Fruit fly (Drosophila melanogaster) whole organism, adult: Measurements from ENCODE around the gene Cisd2.

ENCODE experiments used
- CG11617 ChIP-seq: fragments of 200-800 bp; sonication (Bioruptor generic); optimal IDR thresholded peaks from 2 replicates; lab custom pipeline; 2017; ENCODE audit warnings: mild to moderate bottlenecking, missing biosample characterization, missing genetic modification reagents, missing genetic modification characterization
- CG12768 ChIP-seq: fragments of 200-800 bp; sonication (Bioruptor generic); optimal IDR thresholded peaks from 2 replicates; lab custom pipeline; 2017; ENCODE audit warnings: missing biosample characterization, missing genetic modification characterization, mild to moderate bottlenecking, moderate library complexity, missing genetic modification reagents
- CG14711 ChIP-seq: fragments of 200-800 bp; sonication (Bioruptor generic); optimal IDR thresholded peaks from 2 replicates; lab custom pipeline; 2018; ENCODE audit warnings: missing biosample characterization, mild to moderate bottlenecking, missing genetic modification characterization, moderate library complexity
- CG1620 ChIP-seq: fragments of 200-800 bp; sonication (Bioruptor generic); optimal IDR thresholded peaks from 2 replicates; lab custom pipeline; 2016; ENCODE audit warnings: missing biosample characterization, missing genetic modification characterization
- CG33017 ChIP-seq: fragments of 200-800 bp; sonication (Bioruptor generic); optimal IDR thresholded peaks from 2 replicates; lab custom pipeline; 2018; ENCODE audit warnings: missing biosample characterization, mild to moderate bottlenecking, missing genetic modification characterization, moderate library complexity
- CG5204 ChIP-seq: fragments of 200-800 bp; sonication (Bioruptor generic); optimal IDR thresholded peaks from 2 replicates; lab custom pipeline; 2016; ENCODE audit warnings: missing biosample characterization, missing genetic modification characterization
- CG7045 ChIP-seq: fragments of 200-800 bp; sonication (Bioruptor generic); optimal IDR thresholded peaks from 2 replicates; lab custom pipeline; 2017; ENCODE audit warnings: missing biosample characterization, mild to moderate bottlenecking, missing genetic modification characterization
- CG7101 ChIP-seq: fragments of 200-800 bp; sonication (Bioruptor generic); optimal IDR thresholded peaks from 2 replicates; lab custom pipeline; 2018; ENCODE audit warnings: missing biosample characterization, mild to moderate bottlenecking, missing genetic modification characterization, moderate library complexity
- Clk ChIP-seq: fragments of 200-800 bp; sonication (Bioruptor generic); optimal IDR thresholded peaks from 2 replicates; lab custom pipeline; 2017; ENCODE audit warnings: missing biosample characterization, missing genetic modification characterization
- Crg-1 ChIP-seq: fragments of 200-800 bp; sonication (Bioruptor generic); optimal IDR thresholded peaks from 2 replicates; lab custom pipeline; 2016; ENCODE audit warnings: missing biosample characterization, missing genetic modification characterization
- Hr96 ChIP-seq: fragments of 200-800 bp; sonication (Bioruptor generic); optimal IDR thresholded peaks from 2 replicates; lab custom pipeline; 2016; ENCODE audit warnings: missing biosample characterization, missing genetic modification characterization
- Mnt ChIP-seq: fragments of 200-800 bp; sonication (Bioruptor generic); optimal IDR thresholded peaks from 2 replicates; lab custom pipeline; 2016; ENCODE audit warnings: missing biosample characterization, mild to moderate bottlenecking, missing genetic modification characterization
- bab1 ChIP-seq: fragments of 200-800 bp; sonication (Bioruptor generic); optimal IDR thresholded peaks from 3 replicates; lab custom pipeline; 2019; ENCODE audit warnings: missing biosample characterization, mild to moderate bottlenecking, missing genetic modification characterization, moderate library complexity
- cic ChIP-seq: fragments of 200-800 bp; sonication (Bioruptor generic); optimal IDR thresholded peaks from 2 replicates; lab custom pipeline; 2017; ENCODE audit warnings: missing biosample characterization, mild to moderate bottlenecking, missing genetic modification characterization, moderate library complexity
- cnc ChIP-seq, 2 experiments: fragments of >200 bp; optimal IDR thresholded peaks; 2 replicates each; lab custom pipeline; 2017
- kay ChIP-seq: fragments of 200-800 bp; sonication (Bioruptor generic); peaks from one replicate; lab custom pipeline; 2016; ENCODE audit warnings: missing biosample characterization, missing genetic modification characterization, borderline replicate concordance
- ovo ChIP-seq: fragments of 200-800 bp; sonication (Bioruptor generic); optimal IDR thresholded peaks from 2 replicates; lab custom pipeline; 2016; ENCODE audit warnings: missing biosample characterization, missing genetic modification characterization
- pad ChIP-seq: fragments of 200-800 bp; sonication (Bioruptor generic); optimal IDR thresholded peaks from 3 replicates; lab custom pipeline; 2017; ENCODE audit warnings: missing biosample characterization, missing genetic modification characterization, mild to moderate bottlenecking, moderate library complexity, missing genetic modification reagents
- tj ChIP-seq: fragments of 200-800 bp; sonication (Bioruptor generic); optimal IDR thresholded peaks from 3 replicates; lab custom pipeline; 2017; ENCODE audit warnings: missing biosample characterization, mild to moderate bottlenecking, missing genetic modification characterization, moderate library complexity
- toe ChIP-seq: fragments of 200-800 bp; sonication (Bioruptor generic); optimal IDR thresholded peaks from 2 replicates; lab custom pipeline; 2016; ENCODE audit warnings: missing biosample characterization, missing genetic modification characterization

Cisd2 gene

DNA sequence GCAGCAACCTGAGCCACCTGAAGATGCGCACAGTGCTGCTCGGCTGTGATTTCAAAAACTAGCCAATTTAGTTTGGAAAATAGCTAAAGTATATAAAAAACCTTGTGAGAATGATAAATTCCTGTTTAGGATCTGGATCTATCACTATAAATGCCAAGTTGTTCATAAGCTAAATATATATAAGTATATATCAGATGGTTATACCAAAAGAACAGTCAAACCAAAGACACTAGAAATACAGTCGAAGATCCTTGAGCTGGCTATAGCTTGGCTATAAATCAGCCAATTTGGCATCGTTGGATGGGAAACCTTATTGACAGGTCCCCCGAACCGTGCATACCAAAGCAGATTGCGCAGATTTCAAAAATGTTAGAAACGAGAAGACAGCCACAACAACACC is 40.0 kb upstream of the Cisd2 start:
- no peak for TF ChIP-seq tj
- TF ChIP-seq CG7045 (GFP tag; lab: Kevin White, UChicago): no peak
- no peak for TF ChIP-seq CG7101 (tag; lab: Kevin White, UChicago)
- no peak for TF ChIP-seq CG11617 (GFP tag; lab: Kevin White, UChicago)
- no peak for TF ChIP-seq toe (GFP tag; lab: Kevin White, UChicago)
- TF ChIP-seq CG14711 (tag; lab: Kevin White, UChicago): no peak
- no peak for TF ChIP-seq pad
- TF ChIP-seq CG1620 (GFP tag; lab: Kevin White, UChicago): no peak
- no peak for TF ChIP-seq Clk (GFP tag; lab: Kevin White, UChicago)
- no peak for TF ChIP-seq Mnt (GFP tag; lab: Kevin White, UChicago)
- no peak for TF ChIP-seq bab1 (GFP tag; lab: Kevin White, UChicago)
- no peak for TF ChIP-seq CG33017 (tag; lab: Kevin White, UChicago)
- no peak for TF ChIP-seq ovo (GFP tag; lab: Kevin White, UChicago)

DNA sequence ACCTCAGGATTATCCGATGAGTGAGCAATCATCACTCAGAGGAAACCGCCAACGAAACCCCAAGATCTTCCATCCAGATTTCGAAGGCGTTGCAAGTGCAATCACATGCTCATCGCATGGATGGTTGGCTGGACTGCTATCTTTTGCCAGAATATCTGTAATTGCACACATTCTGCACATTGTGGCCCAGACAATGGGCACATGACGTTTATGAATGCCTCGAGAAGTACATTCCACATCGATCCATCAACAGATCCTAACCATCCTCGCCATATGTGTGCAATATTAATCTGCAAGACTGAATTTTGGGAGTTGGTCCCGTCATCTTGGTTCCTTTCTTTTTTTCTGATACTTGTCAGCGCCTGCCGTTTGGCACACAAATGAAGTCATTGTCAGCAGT is 39.3 kb upstream of the Cisd2 start:
- no peak for TF ChIP-seq ovo (GFP tag; lab: Kevin White, UChicago)
- TF ChIP-seq toe (GFP tag; lab: Kevin White, UChicago): no peak
- TF ChIP-seq CG14711 (tag; lab: Kevin White, UChicago): no peak
- no peak for TF ChIP-seq CG1620 (GFP tag; lab: Kevin White, UChicago)
- TF ChIP-seq CG33017 (tag; lab: Kevin White, UChicago): no peak
- TF ChIP-seq cic: no peak
- no peak for TF ChIP-seq CG5204 (GFP tag; lab: Kevin White, UChicago)
- no peak for TF ChIP-seq cnc (optimal IDR thresholded peaks at IDR 0.05; lab: Kevin White, UChicago)

DNA sequence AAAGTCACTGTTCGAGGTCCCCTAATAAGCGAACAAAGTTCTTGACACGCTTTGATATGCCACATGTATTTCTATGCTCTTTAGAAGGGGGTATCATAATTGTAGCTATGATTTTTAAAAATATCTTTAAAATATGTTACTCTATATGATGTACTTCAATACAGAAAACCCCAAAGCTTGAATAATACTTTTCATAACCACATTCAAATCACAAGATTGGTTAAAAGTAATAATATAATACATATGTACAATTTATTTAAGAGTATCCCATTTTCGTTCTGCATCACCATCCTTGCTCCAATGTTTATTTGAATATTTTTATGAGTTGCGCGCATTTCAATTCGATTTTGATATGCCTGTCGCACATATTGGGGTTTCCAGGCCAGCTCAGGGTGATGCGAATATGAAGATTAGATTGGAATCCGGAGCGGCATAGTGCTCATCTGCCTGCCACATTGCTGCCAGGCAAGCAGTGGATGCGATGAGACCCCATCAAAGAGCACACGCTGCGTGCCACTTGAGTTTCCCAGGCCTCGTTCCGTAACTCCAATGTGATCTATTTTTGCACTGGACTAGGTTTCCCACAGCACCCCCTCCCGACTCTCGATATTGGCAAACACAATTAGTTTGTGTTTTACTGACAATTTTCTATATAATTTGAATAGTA is 36.4 kb upstream of the Cisd2 start:
- TF ChIP-seq pad (no peak), CG33017 (tag; lab: Kevin White, UChicago) (no peak), CG1620 (GFP tag; lab: Kevin White, UChicago) (no peak), CG7045 (GFP tag; lab: Kevin White, UChicago) (no peak), CG12768 (GFP tag; lab: Kevin White, UChicago) (no peak), ovo (GFP tag; lab: Kevin White, UChicago) (no peak), CG14711 (tag; lab: Kevin White, UChicago) (no peak), Clk (GFP tag; lab: Kevin White, UChicago) (no peak), tj (no peak), CG11617 (GFP tag; lab: Kevin White, UChicago) (no peak), Hr96 (GFP tag; lab: Kevin White, UChicago) (no peak), Mnt (GFP tag; lab: Kevin White, UChicago) (no peak), cnc (optimal IDR thresholded peaks at IDR 0.05; lab: Kevin White, UChicago) (no peak), CG7101 (tag; lab: Kevin White, UChicago) (no peak), kay (GFP tag; lab: Kevin White, UChicago) (no peak), cic (no peak), Crg-1 (GFP tag; lab: Kevin White, UChicago) (no peak)

DNA sequence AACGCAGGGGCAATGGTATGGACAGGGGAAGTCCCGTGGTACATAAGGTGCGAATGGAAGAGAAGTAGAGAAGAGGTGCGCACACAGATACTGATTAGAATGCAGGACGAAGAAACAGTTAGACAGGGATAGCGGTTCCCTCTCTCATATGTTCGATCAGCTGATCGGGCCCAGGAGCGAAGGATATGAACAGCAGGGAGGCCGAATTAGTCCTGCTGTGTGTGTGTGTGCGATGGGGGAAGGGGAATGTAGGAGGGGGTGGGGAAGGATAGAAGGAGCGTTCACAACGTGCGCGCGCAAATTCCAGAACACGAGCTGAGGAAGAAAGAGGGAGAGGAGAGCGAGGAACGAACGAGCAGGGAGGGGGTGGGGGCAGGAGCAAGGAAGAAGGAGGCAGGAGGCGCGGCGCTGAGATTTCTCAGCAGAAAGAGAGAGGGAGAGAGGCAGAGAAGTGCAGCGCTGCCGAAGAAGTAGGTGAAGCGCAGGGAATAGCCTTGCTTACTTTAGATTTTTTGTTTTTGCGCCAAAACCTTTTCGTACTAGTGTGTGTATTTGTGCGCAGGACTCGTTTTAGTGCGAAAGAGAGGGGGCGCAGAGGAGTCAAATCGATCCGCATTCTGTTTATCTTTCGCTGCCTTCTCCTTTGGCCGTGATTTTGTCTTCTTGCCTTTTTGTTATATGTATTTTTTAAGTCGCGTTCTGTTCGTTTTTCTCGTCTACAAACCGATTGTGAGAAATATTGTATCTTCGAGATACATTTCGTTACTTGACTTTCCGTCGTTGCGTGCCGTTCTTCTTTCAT is 34.9 kb upstream of the Cisd2 start:
- peak; percentile 69 for TF ChIP-seq pad
- no peak for TF ChIP-seq toe (GFP tag; lab: Kevin White, UChicago)

DNA sequence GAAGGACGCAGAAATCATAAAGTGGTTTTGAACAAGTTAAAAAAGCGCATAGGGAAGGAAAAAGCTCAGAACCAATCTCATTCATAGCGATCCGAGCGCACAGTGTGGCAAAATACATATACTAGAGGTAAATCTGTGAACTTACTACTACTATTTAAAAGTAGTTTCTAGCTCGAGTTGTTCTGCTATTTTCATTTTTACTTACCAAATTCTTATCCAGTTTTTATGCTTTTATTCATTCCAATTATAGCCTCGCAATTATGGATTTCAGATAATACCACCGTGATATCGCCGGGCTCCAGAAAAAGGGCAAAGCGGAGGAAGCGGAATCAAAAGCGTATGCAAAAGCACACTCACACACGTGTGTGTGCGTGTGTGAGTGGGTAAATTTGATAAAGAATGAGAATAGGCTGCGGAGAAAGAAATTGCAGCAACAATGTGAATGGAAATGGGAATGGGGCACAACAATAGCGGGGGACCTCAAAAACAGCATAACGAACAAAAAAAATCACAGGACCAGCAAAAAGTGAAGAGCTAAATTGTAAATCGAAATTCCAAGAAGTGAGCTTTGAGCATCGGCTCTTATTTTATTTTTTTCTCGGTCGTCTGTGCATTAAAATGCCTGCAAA is 33.7 kb upstream of the Cisd2 start:
- peak; percentile 44 for TF ChIP-seq tj
- no peak for TF ChIP-seq cnc (optimal IDR thresholded peaks at IDR 0.05; lab: Kevin White, UChicago)

DNA sequence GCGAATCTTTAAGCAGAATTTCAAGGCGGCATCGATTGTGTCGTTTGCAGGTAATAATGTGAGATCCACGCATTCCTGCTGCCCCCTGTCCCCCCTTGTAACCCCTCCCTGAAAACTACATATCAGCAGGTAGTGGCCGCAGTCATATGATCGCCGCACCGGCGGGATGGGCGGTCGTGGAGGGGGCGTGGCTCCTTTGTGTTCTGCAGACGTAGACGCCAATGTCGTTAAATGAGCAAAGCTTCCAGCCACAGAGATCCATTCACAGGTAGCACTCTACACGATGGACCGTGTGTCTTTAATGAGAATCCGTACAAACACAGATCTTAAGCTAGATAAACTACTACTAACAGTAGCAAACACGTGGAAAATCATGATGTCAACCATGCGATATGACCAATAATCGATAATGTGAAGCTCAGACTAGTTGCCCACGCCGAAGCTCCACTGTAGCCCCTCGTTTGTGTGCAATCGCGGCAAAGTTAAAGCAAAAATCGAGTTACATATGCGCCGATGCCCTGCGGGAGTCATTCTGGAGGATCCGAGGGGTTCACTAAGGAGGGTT is 32.8 kb upstream of the Cisd2 start, which contains the start of gene CG45544:
Gene CG45544 (plus strand): TSS at position 523 of the 565 bp plus-strand sequence.
- TF ChIP-seq Mnt (GFP tag; lab: Kevin White, UChicago): no peak
- no peak for TF ChIP-seq cnc (optimal IDR thresholded peaks at IDR 0.05; lab: Kevin White, UChicago)
- no peak for TF ChIP-seq CG33017 (tag; lab: Kevin White, UChicago)
- peak; percentile 33 for TF ChIP-seq CG7101 (tag; lab: Kevin White, UChicago)
- peak; percentile 6 for TF ChIP-seq Hr96 (GFP tag; lab: Kevin White, UChicago)
- no peak for TF ChIP-seq cic
- TF ChIP-seq bab1 (GFP tag; lab: Kevin White, UChicago): peak; percentile 77
- no peak for TF ChIP-seq kay (GFP tag; lab: Kevin White, UChicago)
- no peak for TF ChIP-seq CG7045 (GFP tag; lab: Kevin White, UChicago)
- peak; percentile 90 for TF ChIP-seq tj
- no peak for TF ChIP-seq Crg-1 (GFP tag; lab: Kevin White, UChicago)
- peak; percentile 2 for TF ChIP-seq CG14711 (tag; lab: Kevin White, UChicago)
